Worm (Caenorhabditis elegans) whole organism, L1 larva: ENCODE results near the gene Y82E9BL.18.

ENCODE experiments used
- mdl-1 ChIP-seq, 2 experiments: fragments of 150-350 bp; optimal IDR thresholded peaks; 2 replicates each; lab custom pipeline; 2014 to 2017; ENCODE audit warnings: missing biosample characterization in 2 of 2, missing genetic modification characterization in 2 of 2, inconsistent platforms in 1 of 2
- nhr-11 ChIP-seq: fragments of 150-350 bp; optimal IDR thresholded peaks from 2 replicates; lab custom pipeline; 2014; ENCODE audit warnings: missing biosample characterization, missing genetic modification characterization
- sptf-1 ChIP-seq: fragments of 150-350 bp; optimal IDR thresholded peaks from 2 replicates; lab custom pipeline; 2014; ENCODE audit warnings: missing biosample characterization, missing genetic modification characterization

DNA sequence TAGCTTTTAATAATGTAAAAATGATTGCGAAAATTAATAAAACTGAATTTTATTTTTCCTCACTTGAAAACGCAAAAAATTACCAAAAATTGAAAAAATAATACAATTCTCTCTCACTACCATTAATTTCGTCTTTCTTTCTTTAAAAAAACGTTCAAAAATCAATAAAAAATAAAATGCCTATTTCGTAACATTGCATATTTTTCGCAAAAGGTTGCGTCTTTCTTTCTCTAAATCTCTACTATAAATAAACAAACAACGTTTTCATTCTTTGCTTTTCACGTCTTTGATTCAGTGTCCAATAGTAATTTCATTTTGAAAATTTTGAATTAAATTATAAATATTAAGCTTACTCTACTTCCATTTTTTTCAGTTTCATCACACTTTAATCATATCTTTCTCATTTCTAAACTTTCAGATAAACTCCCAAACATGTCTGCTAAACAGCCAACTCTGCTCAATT is 42.0 kb upstream of the Y82E9BL.18 start, which contains the start of gene fbxa-37:
- no peak for TF ChIP-seq mdl-1 (tag; optimal IDR thresholded peaks at IDR 0.05; lab: Kevin White, UChicago)
- TF ChIP-seq sptf-1 = no peak
- no peak for TF ChIP-seq nhr-11 (tag; lab: Kevin White, UChicago)
